Fruit fly (Drosophila melanogaster): ENCODE results near the gene CG46307.

CG46307 gene

DNA sequence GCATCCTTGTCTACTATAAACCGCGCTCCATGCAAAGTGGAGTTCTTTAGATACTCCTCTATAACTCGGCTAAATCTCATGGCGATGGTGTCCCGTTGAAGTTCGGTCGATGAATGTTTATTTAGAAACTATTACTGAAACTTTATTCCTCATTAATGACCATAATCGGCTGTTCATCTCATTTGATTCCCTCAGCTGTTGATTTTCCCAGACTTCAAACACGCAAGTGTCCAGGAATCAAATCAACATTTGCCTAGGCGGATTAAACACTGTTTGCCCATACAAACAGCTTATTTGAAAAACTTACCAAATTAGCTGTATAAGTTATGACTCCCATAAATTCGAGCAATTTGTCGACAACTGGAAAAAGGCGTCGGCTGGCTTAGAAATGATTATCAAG is 15.7 kb upstream of the CG46307 start, which contains the start of gene ppk13:
ppk13 (minus strand) TSS at position 101 of the 400 bp plus-strand sequence.
- TF ChIP-seq CG8478 (optimal IDR thresholded peaks at IDR 0.05) (no peak), CTCF (optimal IDR thresholded peaks at IDR 0.05) (no peak)

DNA sequence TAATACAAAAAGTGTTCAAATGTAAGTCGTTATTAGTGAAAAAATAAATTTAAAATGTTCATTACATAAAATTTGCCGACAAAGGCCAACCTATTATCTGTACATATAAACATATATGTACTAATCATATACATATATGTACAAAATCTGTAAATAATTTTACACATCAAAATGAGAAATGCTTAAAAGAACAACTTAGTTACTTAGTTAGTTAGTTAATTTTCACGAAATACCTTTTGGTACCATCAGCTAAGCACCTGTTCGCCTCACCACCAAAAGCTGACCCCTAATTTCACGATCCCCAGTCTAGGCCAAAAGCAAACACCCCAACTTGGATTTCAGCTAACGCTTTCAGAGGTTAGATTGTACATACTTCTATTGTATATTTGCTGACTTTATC is 15.3 kb upstream of the CG46307 start, which contains the start of gene CG9259:
CG9259 (plus strand) TSS at position 301 of the 400 bp plus-strand sequence.
- TF ChIP-seq CTCF (optimal IDR thresholded peaks at IDR 0.05) (no peak), CG8478 (optimal IDR thresholded peaks at IDR 0.05) (no peak)

DNA sequence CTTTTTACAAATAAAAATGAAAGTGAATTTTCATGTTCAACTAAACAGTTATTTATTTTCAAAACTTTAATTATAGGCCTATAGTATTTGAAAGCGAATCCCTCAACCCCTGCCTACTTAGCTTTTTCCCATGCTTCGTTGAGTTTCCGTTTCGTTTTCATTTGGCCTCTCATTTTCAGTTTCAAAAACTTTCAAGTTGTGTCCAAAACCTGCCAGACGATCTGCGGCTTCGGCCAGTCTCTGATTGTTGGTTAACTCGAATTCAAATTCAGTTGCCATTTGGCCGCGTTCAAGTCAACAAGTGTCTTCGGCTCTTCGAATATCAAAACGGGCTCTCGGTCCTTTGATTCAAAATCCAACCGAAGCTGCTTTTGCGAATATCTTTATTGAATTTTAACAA is 13.4 kb upstream of the CG46307 start, which contains the start of gene CG14397:
CG14397 (plus strand) TSS at position 270 of the 400 bp plus-strand sequence.
- TF ChIP-seq CG8478 (optimal IDR thresholded peaks at IDR 0.05) = no peak
- no peak for TF ChIP-seq CTCF (optimal IDR thresholded peaks at IDR 0.05)

DNA sequence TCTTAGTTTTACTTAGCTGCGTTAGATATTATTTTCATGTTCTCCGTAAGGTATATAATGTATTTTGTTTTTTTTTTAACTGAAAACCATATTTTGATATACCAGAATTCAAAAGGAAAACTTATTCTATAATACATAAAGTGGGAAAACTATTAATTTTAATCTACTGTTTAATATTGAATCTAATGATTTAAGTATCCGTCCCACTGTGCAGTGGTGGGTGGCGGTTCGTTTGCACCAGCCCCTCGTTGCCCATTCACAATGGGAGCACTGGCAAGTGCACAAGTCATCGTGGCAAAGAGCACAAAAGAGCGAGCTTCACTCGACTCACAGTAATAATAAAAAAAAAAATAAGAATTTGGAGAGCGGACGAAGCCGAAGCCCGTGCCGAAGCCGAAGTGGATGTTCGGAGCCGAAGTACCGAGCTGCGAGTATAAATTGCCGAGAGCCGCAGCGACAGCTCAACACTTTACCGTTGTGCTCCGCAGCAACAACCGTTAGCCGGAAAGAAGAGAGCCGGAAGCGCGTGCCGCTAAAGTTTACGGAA is 7.8 kb upstream of the CG46307 start, which contains the start of gene CG34136:
CG34136 (plus strand) TSS at position 475 of the 547 bp plus-strand sequence.
- TF ChIP-seq CG8478 (optimal IDR thresholded peaks at IDR 0.05) (no peak), CTCF (optimal IDR thresholded peaks at IDR 0.05) (no peak)

DNA sequence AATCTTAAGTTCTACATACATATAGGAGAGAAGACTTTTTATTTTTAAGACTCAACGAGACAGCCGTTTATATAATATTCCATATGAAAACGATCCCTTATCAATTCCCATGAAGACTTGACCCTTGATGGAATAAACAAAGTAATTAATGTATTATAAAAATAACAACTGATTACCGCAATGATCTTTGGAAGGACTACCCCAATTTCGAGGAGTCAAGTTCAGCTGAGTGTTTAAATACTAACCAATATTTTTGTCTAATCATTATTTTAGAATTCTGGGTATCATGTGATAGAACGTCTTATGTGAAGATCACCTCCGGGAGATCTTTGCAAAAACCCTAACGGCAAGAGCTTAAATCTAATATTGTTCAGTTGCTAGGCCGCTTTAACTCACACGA is 6.5 kb upstream of the CG46307 start:
- TF ChIP-seq CG8478 (optimal IDR thresholded peaks at IDR 0.05) (no peak), CTCF (optimal IDR thresholded peaks at IDR 0.05) (no peak)

DNA sequence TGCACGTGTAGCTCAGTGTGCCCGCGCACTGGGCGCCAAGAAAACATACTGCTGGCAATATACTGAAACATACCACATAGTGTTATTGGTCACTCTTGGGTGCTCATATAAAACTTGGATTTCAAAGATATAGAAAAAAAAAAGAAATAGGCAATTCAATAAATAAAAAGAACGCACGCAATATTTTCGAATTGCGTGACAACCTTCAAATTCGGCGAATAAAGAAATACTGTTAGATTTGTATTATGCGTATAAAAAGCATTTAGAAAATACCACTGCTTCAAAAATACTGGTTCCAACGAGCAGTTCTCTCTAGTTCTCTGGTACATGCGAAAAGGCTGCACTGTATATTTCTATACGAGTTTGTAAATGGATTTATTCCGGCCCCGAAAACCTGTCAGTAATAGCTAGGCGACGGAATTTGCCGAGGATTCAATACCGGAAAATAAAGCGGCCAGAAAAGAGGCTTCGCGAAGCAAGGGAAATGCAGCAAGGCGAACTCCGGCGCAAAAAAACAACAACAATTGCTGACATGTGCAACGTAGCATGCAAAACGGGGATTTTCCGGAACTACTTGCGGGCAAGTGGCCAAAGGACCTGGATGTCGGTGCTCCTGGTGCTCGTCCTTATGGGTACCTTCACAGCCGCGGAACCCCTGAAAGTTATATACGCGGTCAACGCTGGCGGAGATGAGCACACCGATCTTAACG is 1.8 kb upstream of the CG46307 start, which contains the start of gene CG9257:
CG9257 (plus strand) TSS at position 345 of the 710 bp plus-strand sequence.
- TF ChIP-seq CTCF (optimal IDR thresholded peaks at IDR 0.05) (no peak), CG8478 (optimal IDR thresholded peaks at IDR 0.05) (no peak)

DNA sequence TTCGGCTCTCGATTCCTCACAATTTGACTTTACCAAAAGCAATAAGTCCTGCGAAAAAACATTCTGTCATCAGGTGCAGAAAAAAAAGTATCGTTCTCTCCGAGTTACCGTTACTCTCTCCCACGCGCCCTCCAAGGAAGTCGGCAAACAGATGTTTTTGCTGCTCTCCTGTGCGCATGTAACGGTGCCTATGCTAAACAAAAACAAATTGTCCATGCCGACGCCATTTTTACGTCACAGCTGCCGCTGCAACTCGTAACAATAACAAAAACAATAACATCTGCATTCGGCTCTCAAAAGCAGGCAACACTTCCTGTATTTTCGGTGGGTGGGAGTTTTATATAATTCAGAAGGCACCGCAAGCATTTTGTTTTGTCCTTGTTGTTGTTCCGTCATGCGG is 759 bp downstream of the CG46307 start:
- TF ChIP-seq CG8478 (optimal IDR thresholded peaks at IDR 0.05) = no peak
- TF ChIP-seq CTCF (optimal IDR thresholded peaks at IDR 0.05) = no peak

DNA sequence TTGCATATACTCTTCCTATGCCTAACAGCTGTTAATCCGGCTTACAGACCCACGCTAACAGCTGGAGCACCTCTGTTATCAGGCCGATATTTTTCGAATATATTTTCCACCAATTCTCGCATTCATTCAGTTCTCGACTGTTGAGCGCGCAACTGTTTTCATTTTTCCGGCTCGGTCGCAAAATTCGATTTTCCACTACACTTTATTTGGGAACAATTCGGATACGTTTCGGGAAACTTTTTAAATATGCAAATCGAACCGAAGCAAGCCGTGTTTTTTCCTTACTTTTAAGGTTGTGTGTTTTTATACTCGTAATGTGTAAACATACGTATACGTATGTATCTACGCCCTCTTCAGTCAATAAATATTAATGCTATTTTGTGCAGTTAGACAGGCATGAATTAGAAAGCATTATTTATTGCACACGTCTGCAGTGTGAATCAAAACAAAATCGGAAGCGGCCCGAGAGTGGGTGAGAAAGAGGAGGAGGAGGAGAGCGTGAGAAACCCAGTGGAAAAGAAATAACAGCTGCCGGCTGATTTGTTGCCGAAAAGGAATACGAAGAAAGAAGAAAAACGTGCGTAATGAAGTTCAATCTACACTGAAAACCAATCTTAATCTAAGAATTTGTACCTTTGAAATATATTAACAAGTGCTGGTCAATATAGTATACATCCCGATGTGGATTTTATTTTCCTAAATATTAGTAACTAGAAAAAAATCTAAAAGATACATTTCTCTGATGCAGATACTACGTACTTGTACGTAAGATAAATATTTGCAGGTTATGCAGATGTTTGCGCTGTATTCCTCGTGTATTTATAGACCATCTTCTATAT is 3.5 kb downstream of the CG46307 start:
- TF ChIP-seq CG8478 (optimal IDR thresholded peaks at IDR 0.05) (no peak), CTCF (optimal IDR thresholded peaks at IDR 0.05) (no peak)

DNA sequence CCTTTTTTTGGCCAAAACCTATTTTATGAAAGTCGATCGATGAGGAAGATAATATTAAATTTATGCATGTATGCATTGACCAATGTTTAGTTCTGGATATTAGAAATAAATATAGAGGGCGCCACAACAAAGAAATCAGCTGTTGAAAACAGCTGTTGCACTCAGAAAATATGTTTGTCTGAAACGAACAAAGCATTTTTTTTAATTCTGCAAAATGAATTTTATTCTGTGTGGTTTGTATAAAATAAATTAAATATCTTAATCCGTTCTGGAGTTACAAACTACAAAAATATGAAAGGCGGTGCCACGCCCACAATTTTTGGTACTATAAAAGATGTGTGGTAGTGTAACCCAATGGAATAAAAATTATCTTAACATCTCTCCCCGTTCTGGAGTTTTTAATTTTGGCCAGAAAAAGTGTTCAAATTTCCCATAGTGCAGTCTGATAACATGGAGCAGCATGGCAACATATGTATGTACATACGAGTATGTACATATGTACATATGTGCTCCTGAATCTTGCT is 4.5 kb downstream of the CG46307 start:
- no peak for TF ChIP-seq CG8478 (optimal IDR thresholded peaks at IDR 0.05)
- peak; percentile 65 to 70 for TF ChIP-seq CTCF (optimal IDR thresholded peaks at IDR 0.05)

DNA sequence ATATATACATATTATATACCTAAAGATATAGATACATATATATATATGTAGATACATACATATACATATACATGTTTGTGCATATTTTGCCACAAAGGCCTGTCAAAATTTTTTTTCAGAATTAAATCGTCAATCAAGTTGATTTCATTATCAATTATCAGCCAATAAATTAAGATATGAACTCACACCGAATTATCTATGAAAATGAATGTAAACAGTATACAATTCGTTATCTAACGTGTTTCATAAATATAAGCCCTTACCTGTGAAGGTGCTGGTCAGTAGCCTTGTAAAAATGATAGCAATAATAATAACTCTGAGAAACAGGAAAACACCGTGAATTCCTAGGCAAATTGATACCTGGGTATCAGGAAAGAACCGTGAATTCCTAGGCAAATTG is 5.3 kb downstream of the CG46307 start:
- no peak for TF ChIP-seq CTCF (optimal IDR thresholded peaks at IDR 0.05)
- TF ChIP-seq CG8478 (optimal IDR thresholded peaks at IDR 0.05) = no peak

DNA sequence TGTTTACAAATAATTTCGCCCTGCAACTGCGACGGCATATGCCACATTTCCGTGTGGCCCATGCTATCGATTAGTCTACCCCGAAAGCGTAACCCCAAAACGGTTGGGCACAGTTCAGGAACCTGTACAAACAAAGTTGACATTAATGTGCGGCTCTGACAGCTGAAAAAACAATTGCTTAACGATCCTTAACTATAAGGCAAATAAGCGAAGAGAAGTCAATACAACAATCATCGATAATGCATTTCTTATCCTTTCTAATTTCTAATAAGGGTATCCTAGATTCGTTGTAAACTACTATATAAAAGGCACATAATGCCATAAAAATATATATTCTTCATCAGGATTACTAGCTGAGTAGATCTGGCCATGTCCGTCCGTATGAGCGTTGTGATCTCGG is 7.5 kb downstream of the CG46307 start:
- TF ChIP-seq CTCF (optimal IDR thresholded peaks at IDR 0.05) (no peak), CG8478 (optimal IDR thresholded peaks at IDR 0.05) (no peak)

DNA sequence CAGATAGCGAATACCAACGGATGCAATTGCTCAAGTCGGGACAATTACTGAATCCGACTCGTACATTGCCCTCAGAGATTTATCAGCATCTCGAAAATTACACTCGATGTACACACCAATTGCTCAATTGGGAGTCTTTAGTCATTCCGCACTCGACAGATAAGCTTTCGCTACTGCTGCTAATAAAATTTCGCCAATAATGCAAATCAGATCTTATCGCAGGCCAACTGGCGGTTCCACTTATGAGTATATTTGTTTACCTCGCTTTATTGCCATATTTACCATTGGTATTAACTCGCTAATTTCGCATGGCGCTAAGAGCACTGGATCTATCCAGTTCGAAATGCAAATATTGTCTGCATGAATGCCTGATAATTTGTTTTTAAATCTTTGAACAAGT is 9.2 kb downstream of the CG46307 start:
- TF ChIP-seq CTCF (optimal IDR thresholded peaks at IDR 0.05) (no peak), CG8478 (optimal IDR thresholded peaks at IDR 0.05) (no peak)

DNA sequence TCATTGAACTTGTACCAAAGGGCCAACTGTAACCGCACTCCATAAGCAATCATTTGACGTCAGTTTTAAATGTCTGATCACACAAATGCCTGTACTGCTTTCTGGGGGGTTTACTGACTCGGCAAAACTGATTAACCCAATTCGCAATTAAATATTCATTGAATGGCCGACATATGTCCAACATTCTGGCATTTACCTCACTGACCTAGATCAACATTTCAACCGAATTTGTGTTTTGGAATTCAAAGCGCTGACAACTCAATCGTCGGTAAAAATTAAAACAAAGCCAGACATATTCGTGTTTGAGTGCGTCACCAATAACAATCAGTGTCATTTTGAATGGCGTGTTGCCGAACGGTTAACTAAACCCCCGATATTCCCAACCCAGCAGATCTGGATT is 11.3 kb downstream of the CG46307 start:
- TF ChIP-seq CG8478 (optimal IDR thresholded peaks at IDR 0.05) = no peak
- no peak for TF ChIP-seq CTCF (optimal IDR thresholded peaks at IDR 0.05)

DNA sequence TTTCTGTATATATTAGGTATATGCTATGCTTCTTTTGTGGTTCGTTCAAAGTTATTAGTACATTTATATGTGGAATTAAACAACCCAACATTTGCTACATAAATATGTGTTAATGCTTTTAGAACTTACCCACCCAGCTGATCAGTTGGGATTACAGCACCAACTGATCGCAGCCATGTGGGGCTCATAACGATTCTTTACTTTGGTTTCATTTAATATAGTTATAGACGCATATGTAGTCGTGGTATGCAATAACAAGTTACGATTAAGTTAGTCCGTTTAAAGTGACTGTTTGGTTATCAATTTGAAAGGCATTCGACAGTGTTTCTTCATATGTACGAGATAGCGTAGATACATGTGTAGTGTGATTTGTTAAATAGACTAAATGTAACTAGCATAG is 31.4 kb downstream of the CG46307 start:
- TF ChIP-seq CG8478 (optimal IDR thresholded peaks at IDR 0.05) (no peak), CTCF (optimal IDR thresholded peaks at IDR 0.05) (no peak)
